Worm (Caenorhabditis elegans) whole organism, late embryonic: ENCODE measurements around the gene clec-226.

Experiments
- C08G9.2 ChIP-seq: sonication (generic microtip); optimal IDR thresholded peaks from 2 replicates; lab custom pipeline; 2016; ENCODE audit warnings: mild to moderate bottlenecking, missing genetic modification characterization, moderate library complexity, missing compliant biosample characterization
- ama-1 ChIP-seq: fragments of 150-350 bp; optimal IDR thresholded peaks from 2 replicates; lab custom pipeline; 2014
- fkh-10 ChIP-seq: fragments of 150-350 bp; optimal IDR thresholded peaks from 2 replicates; lab custom pipeline; 2014; ENCODE audit warnings: missing biosample characterization, missing genetic modification reagents, missing genetic modification characterization
- nhr-11 ChIP-seq: fragments of 150-350 bp; optimal IDR thresholded peaks from 2 replicates; lab custom pipeline; 2014; ENCODE audit warnings: missing biosample characterization, missing genetic modification characterization
- pqm-1 ChIP-seq: sonication (generic microtip); optimal IDR thresholded peaks from 2 replicates; lab custom pipeline; 2016; ENCODE audit warnings: missing genetic modification characterization, missing compliant biosample characterization

DNA sequence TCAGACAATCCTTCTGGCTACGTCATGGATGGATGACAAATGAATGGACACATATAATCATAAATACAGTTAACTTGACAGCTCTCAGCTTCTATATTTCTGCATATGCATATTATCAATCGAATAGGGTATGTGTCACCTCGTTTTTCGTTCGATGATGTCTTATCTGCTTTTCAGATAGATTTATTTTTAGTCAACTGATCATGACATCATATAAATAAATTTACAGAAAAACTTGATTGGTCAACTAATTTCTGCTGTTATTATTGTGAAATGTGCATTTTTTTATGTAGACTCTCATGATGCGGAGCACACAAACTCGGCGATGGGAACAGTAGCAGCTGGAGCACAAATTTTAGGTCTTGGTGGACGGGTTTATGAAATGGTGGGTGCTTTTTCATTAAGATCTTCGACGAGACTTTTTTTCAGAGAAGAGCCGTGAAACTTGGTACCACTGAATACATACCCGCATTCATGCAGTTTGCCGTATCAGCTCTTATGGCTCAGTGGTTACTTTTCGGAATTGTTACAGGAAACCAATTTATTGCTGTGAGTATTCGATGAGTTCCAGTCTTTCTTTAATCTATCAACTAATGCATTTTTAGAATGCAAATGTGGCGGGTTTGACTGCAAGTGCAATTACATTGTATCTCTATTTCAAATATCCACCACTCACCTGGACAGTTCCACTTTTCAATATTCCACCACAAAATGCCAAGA, 8.8 kb downstream of the clec-226 start:
- TF ChIP-seq fkh-10 (no peak), pqm-1 (tag; lab: Kevin White, UChicago) (no peak), ama-1 (no peak), C08G9.2 (tag; lab: Kevin White, UChicago) (no peak), nhr-11 (tag; lab: Kevin White, UChicago) (no peak)
